Worm (Caenorhabditis elegans) whole organism, mixed stage, embryonic: ENCODE results near the gene R12A1.3.

Source experiments
- M03D4.4 ChIP-seq: sonication (generic microtip); optimal IDR thresholded peaks from 2 replicates; lab custom pipeline; 2017; ENCODE audit warnings: mild to moderate bottlenecking, missing genetic modification characterization, missing compliant biosample characterization
- blmp-1 ChIP-seq: fragments of 150-350 bp; optimal IDR thresholded peaks from 2 replicates; lab custom pipeline; 2014; ENCODE audit warnings: missing biosample characterization, missing genetic modification characterization
- ceh-39 ChIP-seq: fragments of 150-350 bp; optimal IDR thresholded peaks from 2 replicates; lab custom pipeline; 2014; ENCODE audit warnings: missing biosample characterization, missing genetic modification characterization
- ceh-43 ChIP-seq: fragments of 200-800 bp; sonication (Bioruptor generic); optimal IDR thresholded peaks from 2 replicates; lab custom pipeline; 2018; ENCODE audit warnings: mild to moderate bottlenecking, missing genetic modification characterization, moderate library complexity, missing compliant biosample characterization
- ceh-83 ChIP-seq: fragments of 200-800 bp; sonication (Bioruptor generic); optimal IDR thresholded peaks from 2 replicates; lab custom pipeline; 2018; ENCODE audit warnings: mild to moderate bottlenecking, missing genetic modification characterization, missing compliant biosample characterization
- drap-1 ChIP-seq: fragments of 200-800 bp; sonication (Bioruptor generic); optimal IDR thresholded peaks from 3 replicates; lab custom pipeline; 2018; ENCODE audit warnings: mild to moderate bottlenecking, missing genetic modification characterization, missing compliant biosample characterization
- elt-3 ChIP-seq: fragments of 150-350 bp; optimal IDR thresholded peaks from 2 replicates; lab custom pipeline; 2014; ENCODE audit warnings: missing biosample characterization, missing genetic modification characterization
- flh-1 ChIP-seq: fragments of 200-800 bp; sonication (Bioruptor generic); optimal IDR thresholded peaks from 2 replicates; lab custom pipeline; 2018; ENCODE audit warnings: mild to moderate bottlenecking, missing genetic modification characterization, moderate library complexity, missing compliant biosample characterization
- ham-2 ChIP-seq: fragments of 200-800 bp; sonication (Bioruptor generic); optimal IDR thresholded peaks from 2 replicates; lab custom pipeline; 2018; ENCODE audit warnings: mild to moderate bottlenecking, missing genetic modification characterization, missing compliant biosample characterization
- hlh-1 ChIP-seq: fragments of 150-350 bp; optimal IDR thresholded peaks from 2 replicates; lab custom pipeline; 2014; ENCODE audit warnings: missing biosample characterization, missing genetic modification reagents, missing genetic modification characterization
- lin-13 ChIP-seq: fragments of 150-350 bp; optimal IDR thresholded peaks from 2 replicates; lab custom pipeline; 2014; ENCODE audit warnings: missing biosample characterization, missing genetic modification characterization
- lin-32 ChIP-seq: fragments of 200-800 bp; sonication (Bioruptor generic); optimal IDR thresholded peaks from 2 replicates; lab custom pipeline; 2018; ENCODE audit warnings: mild to moderate bottlenecking, missing genetic modification characterization, missing compliant biosample characterization
- lsy-2 ChIP-seq: fragments of 150-350 bp; optimal IDR thresholded peaks from 2 replicates; lab custom pipeline; 2014; ENCODE audit warnings: missing biosample characterization, missing genetic modification characterization
- mab-5 ChIP-seq: fragments of 150-350 bp; optimal IDR thresholded peaks from 2 replicates; lab custom pipeline; 2014; ENCODE audit warnings: missing biosample characterization, missing genetic modification characterization
- mep-1 ChIP-seq: fragments of 150-350 bp; optimal IDR thresholded peaks from 2 replicates; lab custom pipeline; 2017; ENCODE audit warnings: missing biosample characterization, missing genetic modification reagents, missing genetic modification characterization, inconsistent platforms
- mls-2 ChIP-seq: sonication (generic microtip); optimal IDR thresholded peaks from 2 replicates; lab custom pipeline; 2016; ENCODE audit warnings: mild to moderate bottlenecking, missing genetic modification characterization, moderate library complexity, missing compliant biosample characterization
- nhr-12 ChIP-seq: fragments of 150-350 bp; optimal IDR thresholded peaks from 2 replicates; lab custom pipeline; 2014; ENCODE audit warnings: missing biosample characterization, missing genetic modification characterization
- nhr-2 ChIP-seq: fragments of 150-350 bp; optimal IDR thresholded peaks from 2 replicates; lab custom pipeline; 2014; ENCODE audit warnings: missing biosample characterization, missing genetic modification characterization
- nhr-237 ChIP-seq: fragments of 150-350 bp; optimal IDR thresholded peaks from 2 replicates; lab custom pipeline; 2014; ENCODE audit warnings: missing biosample characterization, missing genetic modification characterization
- nhr-28 ChIP-seq: fragments of 150-350 bp; optimal IDR thresholded peaks from 2 replicates; lab custom pipeline; 2014; ENCODE audit warnings: missing biosample characterization, missing genetic modification characterization
- nhr-76 ChIP-seq: sonication (generic microtip); optimal IDR thresholded peaks from 2 replicates; lab custom pipeline; 2017; ENCODE audit warnings: missing biosample characterization, missing genetic modification characterization
- pha-4 ChIP-seq: fragments of 150-350 bp; optimal IDR thresholded peaks from 2 replicates; lab custom pipeline; 2018; ENCODE audit warnings: missing biosample characterization, missing genetic modification reagents, missing genetic modification characterization
- sem-2 ChIP-seq: fragments of 200-800 bp; sonication (Bioruptor generic); optimal IDR thresholded peaks from 2 replicates; lab custom pipeline; 2018; ENCODE audit warnings: mild to moderate bottlenecking, missing genetic modification characterization, missing compliant biosample characterization
- snpc-4 ChIP-seq: fragments of 150-350 bp; optimal IDR thresholded peaks from 2 replicates; lab custom pipeline; 2014; ENCODE audit warnings: missing biosample characterization, missing genetic modification characterization
- sptf-1 ChIP-seq: sonication (generic microtip); optimal IDR thresholded peaks from 2 replicates; lab custom pipeline; 2017; ENCODE audit warnings: mild to moderate bottlenecking, missing genetic modification characterization, moderate library complexity, missing compliant biosample characterization
- tbx-8 ChIP-seq: fragments of 200-800 bp; sonication (Bioruptor generic); optimal IDR thresholded peaks from 2 replicates; lab custom pipeline; 2018; ENCODE audit warnings: mild to moderate bottlenecking, missing genetic modification characterization, moderate library complexity, missing compliant biosample characterization
- unc-120 ChIP-seq: sonication (generic microtip); optimal IDR thresholded peaks from 2 replicates; lab custom pipeline; 2017; ENCODE audit warnings: missing genetic modification characterization, missing compliant biosample characterization; ENCODE audit not compliant: poor library complexity, severe bottlenecking
- unc-62 ChIP-seq: fragments of 150-350 bp; optimal IDR thresholded peaks from 2 replicates; lab custom pipeline; 2014; ENCODE audit warnings: missing biosample characterization, missing genetic modification reagents, missing genetic modification characterization
- zip-8 ChIP-seq: fragments of 150-350 bp; optimal IDR thresholded peaks from 2 replicates; lab custom pipeline; 2014; ENCODE audit warnings: missing biosample characterization, missing genetic modification characterization

R12A1.3 gene

DNA sequence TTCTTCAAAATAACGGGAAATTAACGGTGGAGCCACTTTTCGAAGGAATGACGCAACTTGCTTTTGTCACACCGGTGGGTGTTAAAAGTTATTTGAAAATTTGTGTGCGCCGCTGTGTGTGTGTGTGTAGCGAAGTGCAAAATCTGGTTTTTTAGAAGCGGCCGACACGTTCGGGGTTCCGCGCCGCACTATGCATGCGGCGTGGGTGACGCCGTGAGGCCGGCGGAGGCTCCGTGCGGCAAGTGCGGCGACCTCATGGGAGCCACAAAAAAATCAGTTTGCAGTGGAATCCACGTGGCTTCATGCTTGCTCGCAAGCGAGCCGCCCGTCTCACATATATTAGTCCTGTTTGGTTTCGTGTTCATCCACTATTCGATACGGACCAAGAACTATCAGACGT, 29.7 kb upstream of the R12A1.3 start:
- TF ChIP-seq zip-8 (tag; lab: Kevin White, UChicago), result no peak
- TF ChIP-seq lin-32 (GFP tag; lab: Kevin White, UChicago), result no peak
- no peak for TF ChIP-seq ham-2 (GFP tag; lab: Kevin White, UChicago)
- TF ChIP-seq mls-2 (tag; lab: Kevin White, UChicago), result no peak
- TF ChIP-seq nhr-76 (tag; lab: Kevin White, UChicago), result no peak
- TF ChIP-seq ceh-39 (tag; lab: Kevin White, UChicago), result no peak
- TF ChIP-seq M03D4.4 (tag; lab: Kevin White, UChicago), result no peak
- TF ChIP-seq nhr-237 (tag; lab: Kevin White, UChicago), result no peak
- TF ChIP-seq blmp-1 (tag; lab: Kevin White, UChicago), result no peak
- no peak for TF ChIP-seq lsy-2 (tag; lab: Kevin White, UChicago)
- no peak for TF ChIP-seq flh-1 (GFP tag; lab: Kevin White, UChicago)
- TF ChIP-seq unc-120 (tag; lab: Kevin White, UChicago), result no peak

DNA sequence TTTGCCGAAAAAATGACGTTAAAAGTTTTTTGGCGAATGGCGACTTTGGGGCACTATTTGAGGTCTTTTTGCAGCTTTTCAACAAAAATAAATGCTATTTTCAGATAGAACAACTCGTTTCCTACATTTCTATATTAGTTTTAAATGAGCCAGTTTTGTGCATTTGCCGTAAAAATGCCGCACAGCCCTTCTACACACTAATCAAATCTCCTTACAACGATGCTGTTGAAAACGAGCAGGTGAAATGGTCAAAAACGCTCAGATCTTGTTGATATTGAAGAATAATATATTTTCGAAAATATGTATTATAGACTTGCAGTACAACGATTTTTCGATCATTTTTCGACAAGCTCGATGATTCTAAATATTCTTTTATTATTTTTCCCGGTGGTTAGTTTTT, 29.2 kb upstream of the R12A1.3 start, which contains the start of gene chil-14:
Gene chil-14 (plus strand): TSS at position 301 of the 400 bp plus-strand sequence.
- TF ChIP-seq sem-2 (GFP tag; lab: Kevin White, UChicago) (no peak), unc-120 (tag; lab: Kevin White, UChicago) (no peak), lsy-2 (tag; lab: Kevin White, UChicago) (no peak), lin-13 (no peak), ceh-39 (tag; lab: Kevin White, UChicago) (no peak), nhr-2 (tag; lab: Kevin White, UChicago) (no peak), nhr-12 (tag; lab: Kevin White, UChicago) (no peak), blmp-1 (tag; lab: Kevin White, UChicago) (no peak), hlh-1 (tag; lab: Kevin White, UChicago) (no peak), nhr-237 (tag; lab: Kevin White, UChicago) (no peak), mep-1 (tag; lab: Kevin White, UChicago) (no peak), zip-8 (tag; lab: Kevin White, UChicago) (no peak), ham-2 (GFP tag; lab: Kevin White, UChicago) (no peak), nhr-76 (tag; lab: Kevin White, UChicago) (no peak), ceh-43 (no peak), flh-1 (GFP tag; lab: Kevin White, UChicago) (no peak), snpc-4 (tag; lab: Kevin White, UChicago) (no peak), M03D4.4 (tag; lab: Kevin White, UChicago) (no peak), pha-4 (tag; lab: Kevin White, UChicago) (no peak), elt-3 (no peak)

DNA sequence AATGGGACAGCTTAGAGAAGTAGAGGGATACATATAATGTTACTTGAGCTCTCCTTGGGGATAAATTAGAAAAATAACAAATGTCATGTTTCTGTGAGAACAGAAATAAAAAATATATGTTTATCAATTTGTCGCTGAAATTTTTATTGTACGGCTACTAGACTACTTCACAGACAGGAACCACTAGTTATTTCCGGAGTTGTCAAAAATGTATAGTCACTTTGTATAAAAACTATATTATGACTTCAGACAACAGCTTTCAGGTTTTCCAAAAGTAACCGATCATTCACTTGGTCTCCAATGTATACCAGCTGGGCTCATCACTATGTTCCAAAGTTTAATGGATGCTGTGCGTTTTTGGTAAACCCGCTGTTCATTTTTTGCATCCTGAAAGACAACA, 25.7 kb upstream of the R12A1.3 start, which contains the start of gene srj-23:
Gene srj-23 (plus strand): TSS at position 301 of the 400 bp plus-strand sequence.
- TF ChIP-seq ham-2 (GFP tag; lab: Kevin White, UChicago) (no peak), nhr-28 (no peak), M03D4.4 (tag; lab: Kevin White, UChicago) (no peak), mls-2 (tag; lab: Kevin White, UChicago) (no peak), lsy-2 (tag; lab: Kevin White, UChicago) (no peak), nhr-76 (tag; lab: Kevin White, UChicago) (no peak), zip-8 (tag; lab: Kevin White, UChicago) (no peak), tbx-8 (GFP tag; lab: Kevin White, UChicago) (no peak), nhr-12 (tag; lab: Kevin White, UChicago) (no peak), sem-2 (GFP tag; lab: Kevin White, UChicago) (no peak), snpc-4 (tag; lab: Kevin White, UChicago) (no peak), drap-1 (GFP tag; lab: Kevin White, UChicago) (no peak), nhr-2 (tag; lab: Kevin White, UChicago) (no peak), nhr-237 (tag; lab: Kevin White, UChicago) (no peak), lin-32 (GFP tag; lab: Kevin White, UChicago) (no peak), mab-5 (tag; lab: Kevin White, UChicago) (no peak), hlh-1 (tag; lab: Kevin White, UChicago) (no peak), blmp-1 (tag; lab: Kevin White, UChicago) (no peak), sptf-1 (tag; lab: Kevin White, UChicago) (no peak), ceh-83 (GFP tag; lab: Kevin White, UChicago) (no peak)

DNA sequence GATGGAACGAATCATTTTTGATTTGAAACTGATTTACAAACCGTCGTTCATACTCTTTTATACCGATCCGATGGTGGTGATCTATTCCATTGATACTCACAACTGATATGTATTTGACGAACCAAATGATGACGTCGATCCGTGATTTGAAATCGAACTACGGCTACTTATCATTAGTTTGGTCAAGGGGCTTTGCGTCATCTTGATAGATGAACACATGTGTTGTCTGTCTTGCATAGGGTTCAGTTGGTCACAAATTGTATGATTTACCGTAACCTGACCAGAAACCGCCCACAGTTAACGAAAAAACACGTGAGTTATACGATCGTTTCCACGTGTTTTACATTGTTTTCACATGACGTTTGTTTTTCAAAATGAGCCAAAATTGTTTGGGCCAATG, 24.6 kb upstream of the R12A1.3 start, which contains the start of gene cnc-2:
Gene cnc-2 (minus strand): TSS at position 24 of the 400 bp plus-strand sequence.
- TF ChIP-seq snpc-4 (tag; lab: Kevin White, UChicago) (no peak), sptf-1 (tag; lab: Kevin White, UChicago) (no peak), unc-62 (no peak)
